Fruit fly (Drosophila melanogaster) whole organism, embryonic: ENCODE measurements around the gene CG31883.

Experiments
- B-H2 ChIP-seq: fragments of 200-800 bp; sonication (Bioruptor generic); optimal IDR thresholded peaks from 2 replicates; lab custom pipeline; 2018; ENCODE audit warnings: missing biosample characterization, mild to moderate bottlenecking, missing genetic modification characterization
- Bdp1 ChIP-seq: fragments of 200-800 bp; sonication (Bioruptor generic); optimal IDR thresholded peaks from 3 replicates; lab custom pipeline; 2016; ENCODE audit warnings: missing biosample characterization, missing genetic modification characterization
- Bteb2 ChIP-seq: fragments of 200-800 bp; sonication (Bioruptor generic); optimal IDR thresholded peaks from 2 replicates; lab custom pipeline; 2016; ENCODE audit warnings: missing biosample characterization, missing genetic modification characterization
- CG10366 ChIP-seq: fragments of 200-800 bp; sonication (Bioruptor generic); IDR thresholded peaks from 2 replicates; pipeline ENCODE4 v1.3.6; 2022; ENCODE audit warnings: missing biosample characterization, missing genetic modification characterization
- CG12391 ChIP-seq: fragments of 200-800 bp; sonication (Bioruptor generic); optimal IDR thresholded peaks from 3 replicates; lab custom pipeline; 2018; ENCODE audit warnings: missing biosample characterization, mild to moderate bottlenecking, missing genetic modification characterization, moderate library complexity
- CG13775 ChIP-seq: fragments of 200-800 bp; sonication (Bioruptor generic); optimal IDR thresholded peaks from 3 replicates; lab custom pipeline; 2017; ENCODE audit warnings: missing biosample characterization, mild to moderate bottlenecking, missing genetic modification characterization
- CG14014 ChIP-seq: fragments of 200-800 bp; sonication (Bioruptor generic); IDR thresholded peaks from 2 replicates; pipeline ENCODE4 v1.3.6; 2022; ENCODE audit warnings: missing biosample characterization, missing genetic modification characterization
- CG14667 ChIP-seq: fragments of 200-800 bp; sonication (Bioruptor generic); IDR thresholded peaks from 2 replicates; pipeline ENCODE4 v1.3.6; 2022; ENCODE audit warnings: missing biosample characterization, missing genetic modification characterization
- CG3065 ChIP-seq: fragments of 200-800 bp; sonication (Bioruptor generic); optimal IDR thresholded peaks from 2 replicates; lab custom pipeline; 2016; ENCODE audit warnings: missing biosample characterization, missing genetic modification characterization
- CG31365 ChIP-seq: fragments of 200-800 bp; sonication (Bioruptor generic); optimal IDR thresholded peaks from 2 replicates; lab custom pipeline; 2018; ENCODE audit warnings: missing biosample characterization, mild to moderate bottlenecking, missing genetic modification characterization
- CG31441 ChIP-seq: fragments of 200-800 bp; sonication (Bioruptor generic); IDR thresholded peaks from 2 replicates; pipeline ENCODE4 v1.3.6; 2022; ENCODE audit warnings: missing biosample characterization, missing genetic modification characterization
- CG32532 ChIP-seq: fragments of 200-800 bp; sonication (Bioruptor generic); IDR thresholded peaks from 2 replicates; pipeline ENCODE4 v1.3.6; 2022; ENCODE audit warnings: missing biosample characterization, missing genetic modification characterization
- CG5245 ChIP-seq: fragments of 200-800 bp; sonication (Bioruptor generic); optimal IDR thresholded peaks from 3 replicates; lab custom pipeline; 2016; ENCODE audit warnings: missing biosample characterization, missing genetic modification characterization
- CG8281 ChIP-seq: fragments of 200-800 bp; sonication (Bioruptor generic); optimal IDR thresholded peaks from 2 replicates; lab custom pipeline; 2018; ENCODE audit warnings: missing biosample characterization, mild to moderate bottlenecking, missing genetic modification characterization, moderate library complexity
- CG8478 ChIP-seq: fragments of >200 bp; optimal IDR thresholded peaks from 2 replicates; lab custom pipeline; 2018
- CTCF ChIP-seq: fragments of 200-800 bp; sonication (Bioruptor generic); optimal IDR thresholded peaks from 2 replicates; lab custom pipeline; 2017; ENCODE audit warnings: missing biosample characterization, mild to moderate bottlenecking, missing genetic modification characterization, moderate library complexity
- CkIIα-i1 ChIP-seq: fragments of 200-800 bp; sonication (Bioruptor generic); IDR thresholded peaks from 2 replicates; pipeline ENCODE4 v1.3.6; 2022; ENCODE audit warnings: missing biosample characterization, missing genetic modification characterization
- Dip3 ChIP-seq: fragments of 200-800 bp; sonication (Bioruptor generic); optimal IDR thresholded peaks from 3 replicates; lab custom pipeline; 2016; ENCODE audit warnings: missing biosample characterization, missing genetic modification characterization
- Doc2 ChIP-seq: fragments of 200-800 bp; sonication (Bioruptor generic); IDR thresholded peaks from 2 replicates; pipeline ENCODE4 v1.3.6; 2022; ENCODE audit warnings: missing biosample characterization, missing genetic modification characterization
- Dref ChIP-seq: fragments of 200-800 bp; sonication (Bioruptor generic); IDR thresholded peaks from 2 replicates; pipeline ENCODE4 v1.3.6; 2022; ENCODE audit warnings: missing biosample characterization, missing genetic modification characterization
- Elba2 ChIP-seq: fragments of 200-800 bp; sonication (Bioruptor generic); optimal IDR thresholded peaks from 3 replicates; lab custom pipeline; 2016; ENCODE audit warnings: missing biosample characterization, missing genetic modification characterization
- HLH4C ChIP-seq: fragments of 200-800 bp; sonication (Bioruptor generic); IDR thresholded peaks from 3 replicates; pipeline ENCODE4 v1.3.6; 2022; ENCODE audit warnings: missing biosample characterization, missing genetic modification characterization; ENCODE audit not compliant: partially characterized antibody
- Hand ChIP-seq: fragments of 200-800 bp; sonication (Bioruptor generic); optimal IDR thresholded peaks from 2 replicates; lab custom pipeline; 2017; ENCODE audit warnings: mild to moderate bottlenecking, missing biosample characterization, missing genetic modification reagents, missing genetic modification characterization
- Hr51 ChIP-seq, 2 experiments: fragments of 200-800 bp; sonication (Bioruptor generic); optimal IDR thresholded peaks; 2 replicates in 1 of 2; 3 replicates in 1 of 2; lab custom pipeline; 2016 to 2018; ENCODE audit warnings: missing biosample characterization in 2 of 2, missing genetic modification characterization in 2 of 2, mild to moderate bottlenecking in 1 of 2, moderate library complexity in 1 of 2
- Lim3 ChIP-seq: fragments of 200-800 bp; sonication (Bioruptor generic); IDR thresholded peaks from 2 replicates; pipeline ENCODE4 v1.3.6; 2022; ENCODE audit warnings: missing biosample characterization, missing genetic modification characterization
- Lpt ChIP-seq: fragments of >200 bp; optimal IDR thresholded peaks from 2 replicates; lab custom pipeline; 2018; ENCODE audit warnings: missing biosample characterization, missing genetic modification characterization
- Myb ChIP-seq: fragments of 200-800 bp; sonication (Bioruptor generic); optimal IDR thresholded peaks from 2 replicates; lab custom pipeline; 2016; ENCODE audit warnings: missing biosample characterization, missing genetic modification characterization
- Nf-YB ChIP-seq: fragments of 200-800 bp; sonication (Bioruptor generic); optimal IDR thresholded peaks from 3 replicates; lab custom pipeline; 2019; ENCODE audit warnings: missing biosample characterization, mild to moderate bottlenecking, missing genetic modification characterization, moderate library complexity
- Sox102F ChIP-seq: fragments of 200-800 bp; sonication (Bioruptor generic); optimal IDR thresholded peaks from 2 replicates; lab custom pipeline; 2018; ENCODE audit warnings: missing biosample characterization, mild to moderate bottlenecking, missing genetic modification characterization, moderate library complexity
- Sry-δ ChIP-seq: fragments of 200-800 bp; sonication (Bioruptor generic); optimal IDR thresholded peaks from 2 replicates; lab custom pipeline; 2016; ENCODE audit warnings: missing biosample characterization, missing genetic modification characterization
- Xbp1 ChIP-seq: fragments of 200-800 bp; sonication (Bioruptor generic); optimal IDR thresholded peaks from 3 replicates; lab custom pipeline; 2016; ENCODE audit warnings: missing biosample characterization, mild to moderate bottlenecking, missing genetic modification characterization
- ash1 ChIP-seq: fragments of 200-800 bp; sonication (Bioruptor generic); optimal IDR thresholded peaks from 2 replicates; lab custom pipeline; 2018; ENCODE audit warnings: missing biosample characterization, mild to moderate bottlenecking, missing genetic modification characterization
- cas ChIP-seq: fragments of 200-800 bp; sonication (Bioruptor generic); IDR thresholded peaks from 2 replicates; pipeline ENCODE4 v1.3.6; 2022; ENCODE audit warnings: missing biosample characterization, missing genetic modification characterization
- eyg ChIP-seq: fragments of 200-800 bp; sonication (Bioruptor generic); optimal IDR thresholded peaks from 3 replicates; lab custom pipeline; 2016; ENCODE audit warnings: missing biosample characterization, missing genetic modification characterization
- fd3F ChIP-seq: fragments of 200-800 bp; sonication (Bioruptor generic); optimal IDR thresholded peaks from 2 replicates; lab custom pipeline; 2018; ENCODE audit warnings: missing biosample characterization, mild to moderate bottlenecking, missing genetic modification characterization, moderate library complexity
- gem ChIP-seq: fragments of 200-800 bp; sonication (Bioruptor generic); optimal IDR thresholded peaks from 2 replicates; lab custom pipeline; 2019; ENCODE audit warnings: missing biosample characterization, mild to moderate bottlenecking, missing genetic modification characterization, moderate library complexity
- ind ChIP-seq: fragments of 200-800 bp; sonication (Bioruptor generic); optimal IDR thresholded peaks from 3 replicates; lab custom pipeline; 2016; ENCODE audit warnings: missing biosample characterization, missing genetic modification characterization
- lbe ChIP-seq: fragments of 200-800 bp; sonication (Bioruptor generic); optimal IDR thresholded peaks from 2 replicates; lab custom pipeline; 2016; ENCODE audit warnings: missing biosample characterization, mild to moderate bottlenecking, missing genetic modification characterization
- lmd ChIP-seq: fragments of 200-800 bp; sonication (Bioruptor generic); IDR thresholded peaks from 2 replicates; pipeline ENCODE4 v1.3.6; 2022; ENCODE audit warnings: missing biosample characterization, missing genetic modification characterization
- maf-S ChIP-seq: fragments of 200-800 bp; sonication (Bioruptor generic); optimal IDR thresholded peaks from 2 replicates; lab custom pipeline; 2016; ENCODE audit warnings: missing biosample characterization, missing genetic modification characterization
- mirr ChIP-seq: fragments of 200-800 bp; sonication (Bioruptor generic); optimal IDR thresholded peaks from 3 replicates; lab custom pipeline; 2018; ENCODE audit warnings: missing biosample characterization, mild to moderate bottlenecking, missing genetic modification characterization
- nerfin-1 ChIP-seq: fragments of 200-800 bp; sonication (Bioruptor generic); optimal IDR thresholded peaks from 3 replicates; lab custom pipeline; 2019; ENCODE audit warnings: missing biosample characterization, mild to moderate bottlenecking, missing genetic modification characterization, moderate library complexity
- oc ChIP-seq: fragments of 200-800 bp; sonication (Bioruptor generic); optimal IDR thresholded peaks from 2 replicates; lab custom pipeline; 2018; ENCODE audit warnings: missing biosample characterization, mild to moderate bottlenecking, missing genetic modification characterization, moderate library complexity
- otp ChIP-seq: fragments of 200-800 bp; sonication (Bioruptor generic); IDR thresholded peaks from 3 replicates; pipeline ENCODE4, ENCODE4 v1.3.6; 2022; ENCODE audit warnings: missing biosample characterization, missing genetic modification characterization
- pb ChIP-seq: fragments of 200-800 bp; sonication (Bioruptor generic); optimal IDR thresholded peaks from 3 replicates; lab custom pipeline; 2016; ENCODE audit warnings: missing biosample characterization, missing genetic modification characterization
- pita ChIP-seq: fragments of 200-800 bp; sonication (Bioruptor generic); optimal IDR thresholded peaks from 2 replicates; lab custom pipeline; 2017; ENCODE audit warnings: missing biosample characterization, mild to moderate bottlenecking, missing genetic modification characterization
- pum ChIP-seq: fragments of 200-800 bp; sonication (Bioruptor generic); optimal IDR thresholded peaks from 2 replicates; lab custom pipeline; 2016; ENCODE audit warnings: missing biosample characterization, missing genetic modification characterization
- pzg ChIP-seq: fragments of 200-800 bp; sonication (Bioruptor generic); optimal IDR thresholded peaks from 3 replicates; lab custom pipeline; 2018; ENCODE audit warnings: missing biosample characterization, mild to moderate bottlenecking, missing genetic modification characterization, moderate library complexity
- sens ChIP-seq: fragments of 200-800 bp; sonication (Bioruptor generic); peaks from one replicate; lab custom pipeline; 2016; ENCODE audit warnings: missing biosample characterization, missing genetic modification characterization
- ssp ChIP-seq: fragments of 200-800 bp; sonication (Bioruptor generic); IDR thresholded peaks from 2 replicates; pipeline ENCODE4 v1.3.6; 2022; ENCODE audit warnings: missing biosample characterization, missing genetic modification characterization
- vnd ChIP-seq: fragments of 200-800 bp; sonication (Bioruptor generic); IDR thresholded peaks from 3 replicates; pipeline ENCODE4 v1.3.6; 2022; ENCODE audit warnings: missing biosample characterization, missing genetic modification characterization; ENCODE audit not compliant: partially characterized antibody
- zen ChIP-seq: fragments of 200-800 bp; sonication (Bioruptor generic); optimal IDR thresholded peaks from 3 replicates; lab custom pipeline; 2018; ENCODE audit warnings: missing biosample characterization, mild to moderate bottlenecking, missing genetic modification characterization, moderate library complexity
- zen2 ChIP-seq: fragments of 200-800 bp; sonication (Bioruptor generic); IDR thresholded peaks from 3 replicates; pipeline ENCODE4 v1.3.6; 2022; ENCODE audit warnings: missing biosample characterization, missing genetic modification characterization; ENCODE audit not compliant: partially characterized antibody

The CG31883 gene

dm6 chr2L:9490788-9491187, 37.5 kb upstream of the CG31883 start (continued):
- no peak for TF ChIP-seq Xbp1 (GFP tag; lab: Kevin White, UChicago)
- TF ChIP-seq CG10366 (GFP tag; lab: Robert Waterston, UW): peak; percentile 54
- no peak for TF ChIP-seq CkIIα-i1 (GFP tag; lab: Robert Waterston, UW)
- TF ChIP-seq Nf-YB (GFP tag; lab: Kevin White, UChicago): no peak
- TF ChIP-seq CG14014: 0 out of 2 replicates have a peak, but pooled peaks have one; percentile 17
- TF ChIP-seq Sox102F (GFP tag; lab: Kevin White, UChicago): peak; percentile 12
- TF ChIP-seq zen2 (GFP tag; lab: Robert Waterston, UW): no peak
- peak; percentile 66 for TF ChIP-seq lbe (GFP tag; lab: Kevin White, UChicago)
- TF ChIP-seq zen (tag; lab: Kevin White, UChicago): no peak
- no peak for TF ChIP-seq Myb (GFP tag; lab: Kevin White, UChicago)
- no peak for TF ChIP-seq maf-S (GFP tag; lab: Kevin White, UChicago)
- TF ChIP-seq Lpt (GFP tag; lab: Kevin White, UChicago): no peak
- no peak for TF ChIP-seq pita (GFP tag; lab: Kevin White, UChicago)
- TF ChIP-seq CG5245 (GFP tag; lab: Kevin White, UChicago): peak; percentile 18
- TF ChIP-seq Lim3 (GFP tag; lab: Robert Waterston, UW): no peak
- TF ChIP-seq otp (GFP tag; lab: Robert Waterston, UW): peak; percentile 57; the same call in 2 of the 3 replicates
- TF ChIP-seq CG14667 (GFP tag; lab: Robert Waterston, UW): no peak
- no peak for TF ChIP-seq eyg (GFP tag; lab: Kevin White, UChicago)
- TF ChIP-seq oc (tag; lab: Kevin White, UChicago): no peak
- no peak for TF ChIP-seq lmd (GFP tag; lab: Robert Waterston, UW)
- no peak for TF ChIP-seq ssp
- TF ChIP-seq Bdp1 (GFP tag; lab: Kevin White, UChicago): no peak
- no peak for TF ChIP-seq Hand (GFP tag; lab: Kevin White, UChicago)
- no peak for TF ChIP-seq Elba2 (GFP tag; lab: Kevin White, UChicago)
- TF ChIP-seq gem (tag; lab: Kevin White, UChicago): no peak
- TF ChIP-seq CG12391: no peak
- no peak for TF ChIP-seq B-H2
- TF ChIP-seq Doc2: no peak
- no peak for TF ChIP-seq CG13775 (GFP tag; lab: Kevin White, UChicago)
- no peak for TF ChIP-seq fd3F (GFP tag; lab: Kevin White, UChicago)
- peak; percentile 79 for TF ChIP-seq CG32532 (GFP tag; lab: Robert Waterston, UW)
- peak; percentile 47 for TF ChIP-seq CTCF
- TF ChIP-seq nerfin-1 (tag; lab: Kevin White, UChicago): peak; percentile 50
- TF ChIP-seq pzg (GFP tag; lab: Kevin White, UChicago): peak; percentile 64
- TF ChIP-seq CG8478: no peak
- peak; percentile 59; the same call in 1 of the 2 replicates for TF ChIP-seq CG31441
- TF ChIP-seq vnd (GFP tag; lab: Robert Waterston, UW): 0 out of 3 replicates have a peak, but pooled peaks have one; percentile 39
- TF ChIP-seq ind (GFP tag; lab: Kevin White, UChicago): peak; percentile 27
- TF ChIP-seq Bteb2 (GFP tag; lab: Kevin White, UChicago): no peak
- no peak for TF ChIP-seq pum (GFP tag; lab: Kevin White, UChicago)
- no peak for TF ChIP-seq Dref
- TF ChIP-seq Dip3 (GFP tag; lab: Kevin White, UChicago): no peak
- TF ChIP-seq Hr51 (GFP tag; optimal IDR thresholded peaks at IDR 0.05; lab: Kevin White, UChicago): peak in 1 of 2 experiments; percentile 57
- no peak for TF ChIP-seq HLH4C
- TF ChIP-seq mirr (GFP tag; lab: Kevin White, UChicago): peak; percentile 75
- TF ChIP-seq pb: peak; percentile 1
- peak; percentile 86 for TF ChIP-seq sens (GFP tag; lab: Kevin White, UChicago)
- TF ChIP-seq ash1: peak; percentile 43
- peak; percentile 62 for TF ChIP-seq CG31365 (tag; lab: Kevin White, UChicago)
- TF ChIP-seq CG8281 (tag; lab: Kevin White, UChicago): peak; percentile 4
- TF ChIP-seq cas (GFP tag; lab: Robert Waterston, UW): 0 out of 2 replicates have a peak, but pooled peaks have one; percentile 18
- TF ChIP-seq Sry-δ (GFP tag; lab: Kevin White, UChicago): peak; percentile 25
- TF ChIP-seq CG3065 (GFP tag; lab: Kevin White, UChicago): no peak
